Fruit fly (Drosophila melanogaster): ENCODE measurements around the gene Aasdh.
A peak's percentile ranks its signal among the peaks of the same experiment; 100 is the strongest.

Gene Aasdh

dm6 chr2L:8485562-8485961, 36.2 kb upstream of the Aasdh start:
- TF ChIP-seq Mio (GFP tag; optimal IDR thresholded peaks at IDR 0.05) (no peak), sv (GFP tag; optimal IDR thresholded peaks at IDR 0.05) (no peak), fru (GFP tag; optimal IDR thresholded peaks at IDR 0.05) (no peak), HLH106 (tag; optimal IDR thresholded peaks at IDR 0.05) (no peak), Hnf4 (GFP tag; optimal IDR thresholded peaks at IDR 0.05) (peak; percentile 45), OdsH (GFP tag; optimal IDR thresholded peaks at IDR 0.05) (peak; percentile 7), dsf (GFP tag; optimal IDR thresholded peaks at IDR 0.05; ENCODE audit: borderline replicate concordance) (no peak), GATAd (GFP tag; optimal IDR thresholded peaks at IDR 0.05) (no peak), Sp1 (GFP tag; optimal IDR thresholded peaks at IDR 0.05) (no peak), Dif (GFP tag; optimal IDR thresholded peaks at IDR 0.05; ENCODE audit: partially characterized antibody) (no peak), tai (GFP tag; optimal IDR thresholded peaks at IDR 0.05) (no peak), jim (GFP tag; optimal IDR thresholded peaks at IDR 0.05) (peak; percentile 2), Vsx2 (GFP tag; optimal IDR thresholded peaks at IDR 0.05; ENCODE audit: partially characterized antibody) (no peak), h (GFP tag; optimal IDR thresholded peaks at IDR 0.05) (no peak), psq (GFP tag; optimal IDR thresholded peaks at IDR 0.05) (no peak), usp (GFP tag; optimal IDR thresholded peaks at IDR 0.05) (no peak), woc (GFP tag; optimal IDR thresholded peaks at IDR 0.05) (no peak), CG32264 (GFP tag; optimal IDR thresholded peaks at IDR 0.05) (no peak), Hr78 (GFP tag; optimal IDR thresholded peaks at IDR 0.05) (no peak)

dm6 chr2L:8481623-8482424, 32.4 kb upstream of the Aasdh start, which contains the start of gene CG43796:
CG43796 (plus strand) TSS chr2L:8482374.
- TF ChIP-seq Rel (GFP tag; optimal IDR thresholded peaks at IDR 0.05) (no peak), Rel (tag; optimal IDR thresholded peaks at IDR 0.05) (peak; percentile 50), sv (GFP tag; optimal IDR thresholded peaks at IDR 0.05) (no peak)

- no peak for TF ChIP-seq CrebA (GFP tag; optimal IDR thresholded peaks at IDR 0.05; ENCODE audit: borderline replicate concordance)
- no peak for TF ChIP-seq Myc (optimal IDR thresholded peaks at IDR 0.05)
- TF ChIP-seq Mio (GFP tag; optimal IDR thresholded peaks at IDR 0.05): no peak
- no peak for TF ChIP-seq HLH106 (tag; optimal IDR thresholded peaks at IDR 0.05)
- no peak for TF ChIP-seq psq (GFP tag; optimal IDR thresholded peaks at IDR 0.05)
- TF ChIP-seq sv (GFP tag; optimal IDR thresholded peaks at IDR 0.05): no peak
- no peak for TF ChIP-seq Hnf4 (GFP tag; optimal IDR thresholded peaks at IDR 0.05)
- no peak for TF ChIP-seq h (GFP tag; optimal IDR thresholded peaks at IDR 0.05)
- no peak for TF ChIP-seq Jra (GFP tag; optimal IDR thresholded peaks at IDR 0.05)
- TF ChIP-seq woc (GFP tag; optimal IDR thresholded peaks at IDR 0.05): no peak
- TF ChIP-seq jim (GFP tag; optimal IDR thresholded peaks at IDR 0.05): no peak
- no peak for TF ChIP-seq dmrt93B (GFP tag; optimal IDR thresholded peaks at IDR 0.05)
- TF ChIP-seq N (GFP tag; optimal IDR thresholded peaks at IDR 0.05): no peak
- TF ChIP-seq sage (GFP tag; optimal IDR thresholded peaks at IDR 0.05): no peak
- TF ChIP-seq fru (GFP tag; optimal IDR thresholded peaks at IDR 0.05): no peak
- TF ChIP-seq Vsx2 (GFP tag; optimal IDR thresholded peaks at IDR 0.05; ENCODE audit: partially characterized antibody): no peak
- TF ChIP-seq Dif (GFP tag; optimal IDR thresholded peaks at IDR 0.05; ENCODE audit: partially characterized antibody): no peak
- TF ChIP-seq lola (GFP tag; optimal IDR thresholded peaks at IDR 0.05): no peak
Observed at dm6 chr2L:8480825-8481224, 31.4 kb upstream of the Aasdh start.

- TF ChIP-seq brk (GFP tag; optimal IDR thresholded peaks at IDR 0.05) (peak; percentile 67), CrebA (GFP tag; optimal IDR thresholded peaks at IDR 0.05; ENCODE audit: borderline replicate concordance) (peak; percentile 90), fru (GFP tag; optimal IDR thresholded peaks at IDR 0.05) (peak; percentile 10), psq (GFP tag; optimal IDR thresholded peaks at IDR 0.05) (peak; percentile 45), sage (GFP tag; optimal IDR thresholded peaks at IDR 0.05) (peak; percentile 47), Rel (GFP tag; optimal IDR thresholded peaks at IDR 0.05) (peak; percentile 86), Rel (tag; optimal IDR thresholded peaks at IDR 0.05) (peak; percentile 3), rgr (GFP tag; optimal IDR thresholded peaks at IDR 0.05) (no peak), tai (GFP tag; optimal IDR thresholded peaks at IDR 0.05) (no peak), Sp1 (GFP tag; optimal IDR thresholded peaks at IDR 0.05) (peak; percentile 84), OdsH (GFP tag; optimal IDR thresholded peaks at IDR 0.05) (no peak), Vsx2 (GFP tag; optimal IDR thresholded peaks at IDR 0.05; ENCODE audit: partially characterized antibody) (peak; percentile 13)
Observed at dm6 chr2L:8478911-8479706, 29.7 kb upstream of the Aasdh start.
